4 fruit fly cellular contexts compared by ENCODE assay signal in genomic region chrX:19667444-19668104, dm6.
TF ChIP-seq lines count a peak whose summit lies in the region.

No protein-coding gene starts in this region.

- no peak for TF ChIP-seq CTCF in whole organism, embryonic (GFP tag; optimal IDR thresholded peaks at IDR 0.05; lab: Kevin White, UChicago)

TF ChIP-seq in whole organism, adult, 20 proteins besides CTCF, POLR2A, EP300 and RAD21:
- TF ChIP-seq kay (GFP tag; lab: Kevin White, UChicago; ENCODE audit: borderline replicate concordance) (no peak), cic (GFP tag; optimal IDR thresholded peaks at IDR 0.05; lab: Kevin White, UChicago) (peak; percentile 11)

TF ChIP-seq in whole organism, embryonic, 481 proteins besides CTCF, POLR2A, EP300 and RAD21 (continues in another document):
- TF ChIP-seq BEAF-32 (GFP tag; optimal IDR thresholded peaks at IDR 0.05; lab: Kevin White, UChicago): peak; percentile 7
- TF ChIP-seq CG3995 (GFP tag; optimal IDR thresholded peaks at IDR 0.05; lab: Kevin White, UChicago): peak; percentile 68
- peak; percentile 77 for TF ChIP-seq crol (GFP tag; IDR thresholded peaks at IDR 0.05; lab: Robert Waterston, UW)
- TF ChIP-seq sisA (GFP tag; IDR thresholded peaks at IDR 0.05; lab: Robert Waterston, UW): no peak
- peak; percentile 68 for TF ChIP-seq Blimp-1 (GFP tag; optimal IDR thresholded peaks at IDR 0.05; lab: Kevin White, UChicago)
- TF ChIP-seq CG6683 (GFP tag; optimal IDR thresholded peaks at IDR 0.05; lab: Kevin White, UChicago): no peak
- no peak for TF ChIP-seq CG18764 (GFP tag; optimal IDR thresholded peaks at IDR 0.05; lab: Kevin White, UChicago)
- no peak for TF ChIP-seq MBD-R2 (GFP tag; IDR thresholded peaks at IDR 0.05; lab: Robert Waterston, UW)
- TF ChIP-seq row (GFP tag; IDR thresholded peaks at IDR 0.05; lab: Robert Waterston, UW): no peak
- TF ChIP-seq lab (GFP tag; optimal IDR thresholded peaks at IDR 0.05; lab: Kevin White, UChicago): no peak
- TF ChIP-seq Hr78 (GFP tag; optimal IDR thresholded peaks at IDR 0.05; lab: Kevin White, UChicago): peak in 1 of 2 experiments; percentile 67
- peak; percentile 83 for TF ChIP-seq ERR (GFP tag; optimal IDR thresholded peaks at IDR 0.05; lab: Kevin White, UChicago)
- peak; percentile 67 for TF ChIP-seq Med (GFP tag; lab: Kevin White, UChicago)
- peak; percentile 46 to 50 for TF ChIP-seq Trl (optimal IDR thresholded peaks at IDR 0.05; lab: Kevin White, UChicago)
- no peak for TF ChIP-seq Trl (GFP tag; optimal IDR thresholded peaks at IDR 0.05; lab: Kevin White, UChicago)
- TF ChIP-seq CG1603 (tag; optimal IDR thresholded peaks at IDR 0.05; lab: Kevin White, UChicago): peak; percentile 81
- TF ChIP-seq sug (tag; optimal IDR thresholded peaks at IDR 0.05; lab: Kevin White, UChicago): peak; percentile 32
- TF ChIP-seq insv (GFP tag; optimal IDR thresholded peaks at IDR 0.05; lab: Kevin White, UChicago): peak in 1 of 2 experiments; percentile 84
- no peak for TF ChIP-seq CG6254 (GFP tag; optimal IDR thresholded peaks at IDR 0.05; lab: Kevin White, UChicago)
- TF ChIP-seq CG11456 (GFP tag; IDR thresholded peaks at IDR 0.05; lab: Robert Waterston, UW): no peak
- TF ChIP-seq cwo (GFP tag; optimal IDR thresholded peaks at IDR 0.05; lab: Kevin White, UChicago): peak; percentile 50
- TF ChIP-seq NfI (GFP tag; optimal IDR thresholded peaks at IDR 0.05; lab: Kevin White, UChicago): no peak
- no peak for TF ChIP-seq zfh2 (GFP tag; optimal IDR thresholded peaks at IDR 0.05; lab: Kevin White, UChicago)
- TF ChIP-seq btn (GFP tag; optimal IDR thresholded peaks at IDR 0.05; lab: Kevin White, UChicago): no peak
- TF ChIP-seq CG8388 (GFP tag; optimal IDR thresholded peaks at IDR 0.05; lab: Kevin White, UChicago): peak; percentile 80
- TF ChIP-seq ems (GFP tag; optimal IDR thresholded peaks at IDR 0.05; lab: Kevin White, UChicago): no peak
- no peak for TF ChIP-seq disco-r (GFP tag; optimal IDR thresholded peaks at IDR 0.05; lab: Kevin White, UChicago)
- TF ChIP-seq sens (GFP tag; lab: Kevin White, UChicago): peak; percentile 37
- peak; percentile 92 for TF ChIP-seq Elba2 (GFP tag; optimal IDR thresholded peaks at IDR 0.05; lab: Kevin White, UChicago)
- no peak for TF ChIP-seq CG8944 (GFP tag; optimal IDR thresholded peaks at IDR 0.05; lab: Kevin White, UChicago)
- TF ChIP-seq inv (GFP tag; IDR thresholded peaks at IDR 0.05; lab: Robert Waterston, UW; ENCODE audit: partially characterized antibody): no peak

TF ChIP-seq in whole organism, prepupa, 60 proteins besides CTCF, POLR2A, EP300 and RAD21:
- TF ChIP-seq net (GFP tag; optimal IDR thresholded peaks at IDR 0.05; lab: Kevin White, UChicago) (no peak), CG34406 (GFP tag; optimal IDR thresholded peaks at IDR 0.05; lab: Kevin White, UChicago) (no peak), svp (GFP tag; lab: Kevin White, UChicago) (peak; percentile 74), Sox102F (GFP tag; optimal IDR thresholded peaks at IDR 0.05; lab: Kevin White, UChicago) (no peak), Blimp-1 (GFP tag; optimal IDR thresholded peaks at IDR 0.05; lab: Kevin White, UChicago) (peak; percentile 25), Hr4 (GFP tag; optimal IDR thresholded peaks at IDR 0.05; lab: Kevin White, UChicago) (no peak), OdsH (GFP tag; optimal IDR thresholded peaks at IDR 0.05; lab: Kevin White, UChicago) (no peak), fd59A (GFP tag; optimal IDR thresholded peaks at IDR 0.05; lab: Kevin White, UChicago) (no peak), Ets96B (tag; optimal IDR thresholded peaks at IDR 0.05; lab: Kevin White, UChicago) (no peak), CG16779 (tag; optimal IDR thresholded peaks at IDR 0.05; lab: Kevin White, UChicago) (no peak), CG4318 (GFP tag; optimal IDR thresholded peaks at IDR 0.05; lab: Kevin White, UChicago) (no peak), Lpt (GFP tag; optimal IDR thresholded peaks at IDR 0.05; lab: Kevin White, UChicago) (no peak), CG32006 (GFP tag; optimal IDR thresholded peaks at IDR 0.05; lab: Kevin White, UChicago) (no peak), achi (GFP tag; optimal IDR thresholded peaks at IDR 0.05; lab: Kevin White, UChicago) (no peak), Met (GFP tag; optimal IDR thresholded peaks at IDR 0.05; lab: Kevin White, UChicago) (no peak)

TF ChIP-seq in whole organism, wandering third instar larva, 38 proteins besides CTCF, POLR2A, EP300 and RAD21:
- TF ChIP-seq CG9705 (GFP tag; optimal IDR thresholded peaks at IDR 0.05; lab: Kevin White, UChicago): no peak
- TF ChIP-seq Vsx2 (GFP tag; optimal IDR thresholded peaks at IDR 0.05; lab: Kevin White, UChicago; ENCODE audit: partially characterized antibody): peak; percentile 41
TF ChIP-seq in whole organism, wandering third instar larva: peak in this region for 1.
